Fruit fly (Drosophila melanogaster): ENCODE results near the gene Lk.
A peak's percentile ranks its signal among the peaks of the same experiment; 100 is the strongest.

Gene Lk

dm6 chr3L:14550839-14551415 lies 9.6 kb downstream of the Lk start, which contains the start of gene Gbs-70E (continued):
- TF ChIP-seq Gsc (GFP tag; IDR thresholded peaks at IDR 0.05) (no peak), Xbp1 (GFP tag; optimal IDR thresholded peaks at IDR 0.05) (peak; percentile 92), aop (GFP tag; IDR thresholded peaks at IDR 0.05) (no peak), Awh (GFP tag; IDR thresholded peaks at IDR 0.05) (peak; percentile 89), Elba2 (GFP tag; optimal IDR thresholded peaks at IDR 0.05) (no peak), D (optimal IDR thresholded peaks at IDR 0.05) (no peak), D (GFP tag; optimal IDR thresholded peaks at IDR 0.05) (peak; percentile 85), CG14050 (GFP tag; IDR thresholded peaks at IDR 0.05) (peak; percentile 83), lola (GFP tag; optimal IDR thresholded peaks at IDR 0.05) (peak in 1 of 3 experiments; percentile 92), H2.0 (GFP tag; IDR thresholded peaks at IDR 0.05) (peak; percentile 85), sens (GFP tag) (peak; percentile 99), CG2116 (GFP tag; optimal IDR thresholded peaks at IDR 0.05) (peak; percentile 73), ttk (GFP tag; IDR thresholded peaks at IDR 0.05) (peak; percentile 92), sna (GFP tag; IDR thresholded peaks at IDR 0.05; ENCODE audit: partially characterized antibody) (peak; percentile 30; the same call in 1 of the 2 replicates), chm (GFP tag; IDR thresholded peaks at IDR 0.05) (peak; percentile 79), dimm (GFP tag; IDR thresholded peaks at IDR 0.05) (0 out of 2 replicates have a peak, but pooled peaks have one; percentile 67), Mes4 (GFP tag; optimal IDR thresholded peaks at IDR 0.05) (peak; percentile 88), psq (GFP tag; optimal IDR thresholded peaks at IDR 0.05) (peak; percentile 61), ewg (GFP tag; optimal IDR thresholded peaks at IDR 0.05) (peak; percentile 79), unc-4 (GFP tag; IDR thresholded peaks at IDR 0.05; ENCODE audit: partially characterized antibody) (no peak), CkIIα-i1 (GFP tag; IDR thresholded peaks at IDR 0.05) (no peak), Sry-δ (GFP tag; optimal IDR thresholded peaks at IDR 0.05) (peak; percentile 34), seq (GFP tag; IDR thresholded peaks at IDR 0.05) (peak; percentile 94), sens-2 (GFP tag; IDR thresholded peaks at IDR 0.05) (peak; percentile 61; the same call in 1 of the 2 replicates), lilli (GFP tag; optimal IDR thresholded peaks at IDR 0.05) (peak; percentile 92), CG7745 (tag; optimal IDR thresholded peaks at IDR 0.05) (peak; percentile 61), C15 (GFP tag; IDR thresholded peaks at IDR 0.05) (peak; percentile 78; the same call in 1 of the 3 replicates), CrebB (tag; optimal IDR thresholded peaks at IDR 0.05) (peak; percentile 94), CG8765 (GFP tag; IDR thresholded peaks at IDR 0.05) (peak; percentile 75), CG7357 (GFP tag; IDR thresholded peaks at IDR 0.05) (peak; percentile 81), mirr (GFP tag; optimal IDR thresholded peaks at IDR 0.05) (peak; percentile 76), CG12659 (GFP tag; optimal IDR thresholded peaks at IDR 0.05) (peak; percentile 92), dan (GFP tag; IDR thresholded peaks at IDR 0.05) (no peak), CG10147 (GFP tag; optimal IDR thresholded peaks at IDR 0.05) (peak; percentile 91), Side (GFP tag; optimal IDR thresholded peaks at IDR 0.05) (peak; percentile 94), croc (GFP tag; conservative IDR thresholded peaks at IDR 0.05) (peak; percentile 79), run (tag; optimal IDR thresholded peaks at IDR 0.05) (peak; percentile 92), CG2889 (GFP tag; IDR thresholded peaks at IDR 0.05) (peak; percentile 79; the same call in 1 of the 3 replicates), zfh2 (GFP tag; optimal IDR thresholded peaks at IDR 0.05) (peak; percentile 80), oc (tag; optimal IDR thresholded peaks at IDR 0.05) (peak; percentile 86), zfh1 (GFP tag; IDR thresholded peaks at IDR 0.05) (peak; percentile 91), CG33557 (GFP tag; optimal IDR thresholded peaks at IDR 0.05) (peak; percentile 92), CG11723 (GFP tag; optimal IDR thresholded peaks at IDR 0.05) (peak; percentile 83), CG18599 (GFP tag; optimal IDR thresholded peaks at IDR 0.05) (peak; percentile 92), repo (GFP tag; optimal IDR thresholded peaks at IDR 0.05) (peak; percentile 82), al (GFP tag; IDR thresholded peaks at IDR 0.05) (peak; percentile 90), luna (GFP tag; optimal IDR thresholded peaks at IDR 0.05) (peak; percentile 81), CG9817 (tag; optimal IDR thresholded peaks at IDR 0.05) (peak; percentile 88), Hr3 (GFP tag; optimal IDR thresholded peaks at IDR 0.05) (peak; percentile 89), CG3726 (GFP tag; IDR thresholded peaks at IDR 0.05) (no peak), Dfd (GFP tag; optimal IDR thresholded peaks at IDR 0.05) (no peak)
